Worm (Caenorhabditis elegans) whole organism, dauer: Measurements from ENCODE around the gene sre-28.

Experiments
- unc-62 ChIP-seq: sonication (generic microtip); optimal IDR thresholded peaks from 2 replicates; lab custom pipeline; 2017; ENCODE audit warnings: missing biosample characterization, missing genetic modification reagents, missing genetic modification characterization

sre-28 gene

ce11 chrV:9944093-9944492 lies at the start of gene sre-28:
Gene sre-28, plus strand, starts transcription at chrV:9944393.
- TF ChIP-seq unc-62 (GFP tag; lab: Kevin White, UChicago): no peak

DNA sequence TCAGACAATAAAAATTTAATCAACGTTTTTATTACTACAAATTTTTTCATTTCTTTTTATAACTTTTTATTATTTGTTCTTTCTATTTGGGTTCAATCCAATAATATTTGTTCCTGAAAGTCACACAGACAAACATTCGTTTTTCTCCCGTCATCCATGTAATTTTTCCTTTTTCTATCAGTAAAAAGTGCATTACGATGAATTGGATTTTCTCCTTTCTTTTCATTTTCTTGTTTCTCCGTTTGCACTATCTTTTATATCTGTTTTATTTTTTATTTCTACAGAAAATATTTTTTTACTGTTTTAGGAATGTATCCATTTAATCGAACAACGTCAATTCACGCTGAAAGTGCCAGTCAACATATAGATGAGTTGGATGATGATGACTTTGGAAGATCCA lies 44.9 kb upstream of the sre-28 start, which contains the start of gene egl-47:
Gene egl-47 (plus strand): TSS at position 301 of the 400 bp plus-strand sequence.
- TF ChIP-seq unc-62 (GFP tag; lab: Kevin White, UChicago): no peak

ce11 chrV:9901119-9901518 lies 43.1 kb upstream of the sre-28 start:
- no peak for TF ChIP-seq unc-62 (GFP tag; lab: Kevin White, UChicago)

- no peak for TF ChIP-seq unc-62 (GFP tag; lab: Kevin White, UChicago)
Observed at ce11 chrV:9906115-9906514, 38.1 kb upstream of the sre-28 start, which contains the start of gene fipr-11. Gene fipr-11, minus strand, starts transcription at chrV:9906215.

- no peak for TF ChIP-seq unc-62 (GFP tag; lab: Kevin White, UChicago)
Observed at ce11 chrV:9907205-9907604, 37.0 kb upstream of the sre-28 start.

DNA sequence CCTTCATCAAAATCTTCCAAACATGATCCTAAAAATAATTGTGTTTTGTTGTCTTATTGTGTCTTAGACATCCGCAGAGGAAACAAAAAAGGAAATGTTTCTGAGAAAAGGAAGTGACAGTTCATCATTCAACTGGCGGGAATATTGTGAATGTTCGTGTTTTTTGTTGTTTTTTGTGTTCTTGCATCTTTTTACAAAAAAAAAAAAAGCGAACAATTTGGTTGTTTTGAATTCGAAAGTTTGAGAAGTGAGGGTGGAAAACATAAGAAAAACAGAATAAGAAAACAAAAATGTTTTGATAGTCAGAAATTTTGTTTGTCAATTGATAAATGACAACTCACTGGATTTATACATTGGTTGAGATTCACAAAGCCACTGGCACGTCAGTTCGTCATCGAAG lies 34.6 kb upstream of the sre-28 start:
- TF ChIP-seq unc-62 (GFP tag; lab: Kevin White, UChicago): no peak

DNA sequence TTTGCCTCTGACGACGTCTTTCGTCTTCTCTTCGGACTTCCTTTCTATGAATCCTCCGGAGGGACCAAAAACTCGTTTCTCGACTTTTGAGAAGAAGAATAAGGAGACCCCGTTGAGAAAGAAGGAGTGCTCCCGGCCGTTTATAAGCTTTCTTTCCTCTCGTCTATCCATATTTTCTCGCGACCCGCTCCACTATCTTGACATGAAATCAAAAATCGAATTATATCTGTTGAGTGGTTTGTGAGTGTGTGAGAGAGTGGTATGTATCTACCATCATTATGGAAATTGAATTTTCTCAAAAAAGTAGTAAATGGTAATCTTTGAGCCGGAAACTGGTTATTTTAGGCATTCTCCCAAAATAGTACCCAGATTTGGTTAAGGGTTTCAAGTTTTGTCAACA lies 33.0 kb upstream of the sre-28 start:
- no peak for TF ChIP-seq unc-62 (GFP tag; lab: Kevin White, UChicago)

ce11 chrV:9913863-9914262 lies 30.3 kb upstream of the sre-28 start, which contains the start of gene fipr-10:
Gene fipr-10, plus strand, starts transcription at chrV:9914163.
- TF ChIP-seq unc-62 (GFP tag; lab: Kevin White, UChicago): no peak

- TF ChIP-seq unc-62 (GFP tag; lab: Kevin White, UChicago): no peak
Observed at ce11 chrV:9915021-9915420, 29.2 kb upstream of the sre-28 start, which contains the start of gene mec-9. Gene mec-9, minus strand, starts transcription at chrV:9915121.

ce11 chrV:9916665-9917064 lies 27.5 kb upstream of the sre-28 start, which contains the start of gene C50H2.4:
Gene C50H2.4, plus strand, starts transcription at chrV:9916965.
- TF ChIP-seq unc-62 (GFP tag; lab: Kevin White, UChicago): no peak

ce11 chrV:9918410-9918809 lies 25.8 kb upstream of the sre-28 start, which contains the start of gene C50H2.5:
Gene C50H2.5, plus strand, starts transcription at chrV:9918710.
- no peak for TF ChIP-seq unc-62 (GFP tag; lab: Kevin White, UChicago)

DNA sequence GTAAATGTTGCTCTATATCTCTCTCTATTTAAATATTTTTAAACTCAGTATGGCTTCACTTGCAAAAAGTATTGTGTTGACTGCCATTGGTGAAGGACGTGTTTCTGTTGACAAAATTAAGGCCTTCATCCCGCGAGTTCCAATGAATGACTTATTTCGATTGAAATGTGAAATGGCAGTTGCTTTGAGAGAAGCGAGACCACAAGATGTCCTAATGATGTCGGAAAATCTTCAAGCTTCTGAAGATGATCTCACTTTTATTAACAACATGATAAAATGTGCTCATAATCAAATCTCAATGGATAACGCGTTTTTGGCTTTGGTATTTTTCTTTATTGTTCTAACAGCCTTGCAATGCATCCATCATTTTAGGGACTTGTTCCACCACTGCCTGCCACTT lies 22.9 kb upstream of the sre-28 start, which contains the start of gene ceh-75:
Gene ceh-75 (plus strand): TSS at position 50 of the 400 bp plus-strand sequence.
- TF ChIP-seq unc-62 (GFP tag; lab: Kevin White, UChicago): no peak

ce11 chrV:9922481-9922880 lies 21.7 kb upstream of the sre-28 start, which contains the start of gene C50H2.7:
Gene C50H2.7, plus strand, starts transcription at chrV:9922781.
- TF ChIP-seq unc-62 (GFP tag; lab: Kevin White, UChicago): no peak

- TF ChIP-seq unc-62 (GFP tag; lab: Kevin White, UChicago): no peak
Observed at ce11 chrV:9924389-9924788, 19.8 kb upstream of the sre-28 start.

ce11 chrV:9925647-9926046 lies 18.5 kb upstream of the sre-28 start:
- TF ChIP-seq unc-62 (GFP tag; lab: Kevin White, UChicago): no peak

DNA sequence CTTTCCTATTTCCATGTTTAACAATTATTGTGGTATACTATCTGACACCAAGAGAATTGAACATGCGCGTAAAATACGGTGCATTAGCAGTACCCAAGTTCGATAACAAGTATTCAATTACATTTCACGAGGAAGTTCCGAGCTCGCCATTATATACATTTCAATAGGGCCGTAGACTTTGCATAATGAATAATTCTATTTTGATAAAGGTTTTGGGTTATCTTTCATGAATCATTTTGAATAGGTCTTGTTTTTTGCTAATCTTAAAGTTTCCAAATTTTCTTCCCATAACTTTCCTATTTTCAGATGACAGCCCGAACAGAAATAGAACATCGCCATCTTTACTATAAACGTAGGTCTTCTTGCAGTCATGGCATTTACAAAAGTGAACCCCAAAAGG lies 18.0 kb upstream of the sre-28 start, which contains the start of gene C50H2.13:
Gene C50H2.13 (plus strand): TSS at position 301 of the 400 bp plus-strand sequence.
- TF ChIP-seq unc-62 (GFP tag; lab: Kevin White, UChicago): no peak

DNA sequence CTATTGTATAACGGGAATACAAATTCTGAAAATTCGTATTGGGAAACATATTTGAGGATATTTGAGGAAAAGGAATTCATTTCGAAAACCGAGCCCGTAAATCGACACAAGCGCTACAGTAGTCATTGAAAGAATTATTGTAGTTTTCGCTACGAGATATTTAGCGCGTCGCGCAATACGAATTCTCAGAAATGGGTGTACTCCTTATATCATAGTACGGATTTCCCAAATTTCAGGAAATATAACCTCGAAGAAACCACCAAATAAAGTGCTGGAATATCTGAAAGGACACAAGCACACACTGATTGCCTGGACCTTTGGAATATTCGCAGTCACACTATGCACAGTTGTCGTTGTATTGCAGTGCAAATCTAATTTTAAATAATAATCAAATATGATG lies 16.8 kb upstream of the sre-28 start:
- TF ChIP-seq unc-62 (GFP tag; lab: Kevin White, UChicago): no peak
